Worm (Caenorhabditis elegans) whole organism, young adult: ENCODE data around the gene rpn-3.
A peak's percentile ranks its signal among the peaks of the same experiment; 100 is the strongest.

Experiments used
- B0336.3 ChIP-seq: fragments of 200-800 bp; sonication (Bioruptor generic); IDR thresholded peaks from 2 replicates; pipeline ENCODE4 v1.3.6; 2022; ENCODE audit warnings: missing genetic modification characterization, missing compliant biosample characterization
- C06A6.2 ChIP-seq: fragments of 200-800 bp; sonication (Bioruptor generic); conservative IDR thresholded peaks from 2 replicates; pipeline ENCODE4 v1.3.6; 2022; ENCODE audit warnings: missing genetic modification characterization, missing compliant biosample characterization
- F33H1.4 ChIP-seq: fragments of 200-800 bp; sonication (Bioruptor generic); IDR thresholded peaks from 2 replicates; pipeline ENCODE4 v1.3.6; 2022; ENCODE audit warnings: missing genetic modification reagents, missing genetic modification characterization, missing compliant biosample characterization
- F39B2.1 ChIP-seq: fragments of 200-800 bp; sonication (Bioruptor generic); IDR thresholded peaks from 2 replicates; pipeline ENCODE4 v1.3.6; 2022; ENCODE audit warnings: missing genetic modification reagents, missing genetic modification characterization, missing compliant biosample characterization
- K11D2.4 ChIP-seq: fragments of 200-800 bp; sonication (Bioruptor generic); IDR thresholded peaks from 2 replicates; pipeline ENCODE4 v1.3.6; 2022; ENCODE audit warnings: missing genetic modification reagents, missing genetic modification characterization, missing compliant biosample characterization
- K12H6.12 ChIP-seq: fragments of 200-800 bp; sonication (Bioruptor generic); optimal IDR thresholded peaks from 2 replicates; lab custom pipeline; 2018; ENCODE audit warnings: mild to moderate bottlenecking, missing genetic modification characterization, missing compliant biosample characterization
- T07F8.4 ChIP-seq: sonication (generic microtip); optimal IDR thresholded peaks from 2 replicates; lab custom pipeline; 2016; ENCODE audit warnings: mild to moderate bottlenecking, missing genetic modification characterization, moderate library complexity, missing compliant biosample characterization
- Y53G8AR.9 ChIP-seq: fragments of 200-800 bp; sonication (Bioruptor generic); conservative IDR thresholded peaks from 2 replicates; pipeline ENCODE4 v1.3.6; 2022; ENCODE audit warnings: missing genetic modification reagents, missing genetic modification characterization, missing compliant biosample characterization
- Y56A3A.18 ChIP-seq: fragments of 200-800 bp; sonication (Bioruptor generic); IDR thresholded peaks from 2 replicates; pipeline ENCODE4 v1.3.6; 2022; ENCODE audit warnings: missing genetic modification reagents, missing genetic modification characterization, missing compliant biosample characterization
- ama-1 ChIP-seq, 3 experiments: fragments of 150-350 bp in 1 of 3; sonication (generic microtip) in 2 of 3; optimal IDR thresholded peaks; 2 replicates each; lab custom pipeline; 2014 to 2018; ENCODE audit warnings: missing biosample characterization in 2 of 3, missing genetic modification characterization in 2 of 3, missing genetic modification reagents in 2 of 3
- atf-7 ChIP-seq: sonication (generic microtip); optimal IDR thresholded peaks from 2 replicates; lab custom pipeline; 2017; ENCODE audit warnings: mild to moderate bottlenecking, missing genetic modification characterization, missing compliant biosample characterization
- attf-6 ChIP-seq: fragments of 200-800 bp; sonication (Bioruptor generic); IDR thresholded peaks from 2 replicates; pipeline ENCODE4 v1.3.6; 2022; ENCODE audit warnings: missing genetic modification reagents, missing genetic modification characterization, missing compliant biosample characterization
- ccch-3 ChIP-seq: fragments of 200-800 bp; sonication (Bioruptor generic); optimal IDR thresholded peaks from 2 replicates; lab custom pipeline; 2018; ENCODE audit warnings: mild to moderate bottlenecking, missing genetic modification characterization, missing compliant biosample characterization
- cebp-2 ChIP-seq: fragments of 200-800 bp; sonication (Bioruptor generic); IDR thresholded peaks from 2 replicates; pipeline ENCODE4 v1.3.6; 2022; ENCODE audit warnings: missing genetic modification characterization, missing compliant biosample characterization
- ceh-100 ChIP-seq: fragments of 200-800 bp; sonication (Bioruptor generic); IDR thresholded peaks from 2 replicates; pipeline ENCODE4 v1.3.6; 2022; ENCODE audit warnings: missing genetic modification reagents, missing genetic modification characterization, missing compliant biosample characterization
- chd-7 ChIP-seq: sonication (generic microtip); optimal IDR thresholded peaks from 2 replicates; lab custom pipeline; 2016; ENCODE audit warnings: mild to moderate bottlenecking, missing genetic modification characterization, moderate library complexity, missing compliant biosample characterization
- die-1 ChIP-seq: sonication (generic microtip); optimal IDR thresholded peaks from 2 replicates; lab custom pipeline; 2016; ENCODE audit warnings: missing genotype, mild to moderate bottlenecking, missing genetic modification characterization, missing compliant biosample characterization
- dpl-1 ChIP-seq: fragments of 150-350 bp; optimal IDR thresholded peaks from 2 replicates; lab custom pipeline; 2014; ENCODE audit warnings: missing biosample characterization, missing genetic modification reagents, missing genetic modification characterization
- egl-18 ChIP-seq: fragments of 200-800 bp; sonication (Bioruptor generic); IDR thresholded peaks from 2 replicates; pipeline ENCODE4 v1.3.6; 2022; ENCODE audit warnings: missing genetic modification reagents, missing genetic modification characterization, missing compliant biosample characterization
- egl-44 ChIP-seq: fragments of 200-800 bp; sonication (Bioruptor generic); IDR thresholded peaks from 2 replicates; pipeline ENCODE4 v1.3.6; 2022; ENCODE audit warnings: missing genetic modification reagents, missing genetic modification characterization, missing compliant biosample characterization
- gei-17 ChIP-seq: fragments of 200-800 bp; sonication (Bioruptor generic); optimal IDR thresholded peaks from 2 replicates; lab custom pipeline; 2018; ENCODE audit warnings: mild to moderate bottlenecking, missing genetic modification characterization, missing compliant biosample characterization
- him-1 ChIP-seq: sonication (generic microtip); optimal IDR thresholded peaks from 2 replicates; lab custom pipeline; 2016; ENCODE audit warnings: missing genotype, missing genetic modification reagents, missing genetic modification characterization, missing compliant biosample characterization
- hlh-26 ChIP-seq: fragments of 200-800 bp; sonication (Bioruptor generic); conservative IDR thresholded peaks from 2 replicates; pipeline ENCODE4 v1.3.6; 2022; ENCODE audit warnings: missing genetic modification reagents, missing genetic modification characterization, missing compliant biosample characterization
- hmg-1.2 ChIP-seq: fragments of 200-800 bp; sonication (Bioruptor generic); IDR thresholded peaks from 2 replicates; pipeline ENCODE4 v1.3.6; 2022; ENCODE audit warnings: missing genetic modification reagents, missing genetic modification characterization, missing compliant biosample characterization
- lin-54 ChIP-seq: fragments of 200-800 bp; sonication (Bioruptor generic); optimal IDR thresholded peaks from 2 replicates; lab custom pipeline; 2018; ENCODE audit warnings: mild to moderate bottlenecking, missing genetic modification characterization, missing compliant biosample characterization
- lsl-1 ChIP-seq: fragments of 200-800 bp; sonication (Bioruptor generic); optimal IDR thresholded peaks from 2 replicates; lab custom pipeline; 2018; ENCODE audit warnings: mild to moderate bottlenecking, missing genetic modification characterization, moderate library complexity, missing compliant biosample characterization
- lsy-27 ChIP-seq: sonication (generic microtip); optimal IDR thresholded peaks from 2 replicates; lab custom pipeline; 2017; ENCODE audit warnings: missing genetic modification characterization, mild to moderate bottlenecking, missing compliant biosample characterization, antibody characterized with exemption, missing genotype, borderline replicate concordance; ENCODE audit not compliant: insufficient read depth
- madf-6 ChIP-seq: fragments of 200-800 bp; sonication (Bioruptor generic); IDR thresholded peaks from 2 replicates; pipeline ENCODE4 v1.3.6; 2022; ENCODE audit warnings: missing genetic modification reagents, missing genetic modification characterization, missing compliant biosample characterization
- mel-28 ChIP-seq: sonication (generic microtip); optimal IDR thresholded peaks from 2 replicates; lab custom pipeline; 2016; ENCODE audit warnings: borderline replicate concordance, mild to moderate bottlenecking, missing genetic modification characterization, missing compliant biosample characterization
- nfya-2 ChIP-seq: fragments of 200-800 bp; sonication (Bioruptor generic); IDR thresholded peaks from 2 replicates; pipeline ENCODE4 v1.3.6; 2022; ENCODE audit warnings: missing genetic modification reagents, missing genetic modification characterization, missing compliant biosample characterization
- nfyb-1 ChIP-seq: fragments of 200-800 bp; sonication (Bioruptor generic); IDR thresholded peaks from 2 replicates; pipeline ENCODE4 v1.3.6; 2022; ENCODE audit warnings: missing genetic modification reagents, missing genetic modification characterization, missing compliant biosample characterization
- nhr-120 ChIP-seq: fragments of 200-800 bp; sonication (Bioruptor generic); IDR thresholded peaks from 2 replicates; pipeline ENCODE4 v1.3.6; 2022; ENCODE audit warnings: missing genetic modification characterization, missing compliant biosample characterization
- nhr-27 ChIP-seq: fragments of 200-800 bp; sonication (Bioruptor generic); optimal IDR thresholded peaks from 2 replicates; lab custom pipeline; 2018; ENCODE audit warnings: mild to moderate bottlenecking, missing genetic modification characterization, moderate library complexity, missing compliant biosample characterization
- pbrm-1 ChIP-seq: fragments of 200-800 bp; sonication (Bioruptor generic); IDR thresholded peaks from 2 replicates; pipeline ENCODE4 v1.3.6; 2022; ENCODE audit warnings: missing genetic modification reagents, missing genetic modification characterization, missing compliant biosample characterization
- pha-4 ChIP-seq: fragments of 150-350 bp; sonication (generic microtip); optimal IDR thresholded peaks from 2 replicates; lab custom pipeline; 2014; ENCODE audit warnings: missing biosample characterization, missing genetic modification reagents, missing genetic modification characterization
- rpc-1 ChIP-seq, 2 experiments: fragments of 150-350 bp in 1 of 2; sonication (generic microtip) in 1 of 2; optimal IDR thresholded peaks; 2 replicates each; lab custom pipeline; 2014 to 2018; ENCODE audit warnings: missing biosample characterization in 1 of 2, missing genetic modification characterization in 1 of 2, missing genetic modification reagents in 1 of 2, missing genotype in 1 of 2
- sea-2 ChIP-seq: fragments of 200-800 bp; sonication (Bioruptor generic); IDR thresholded peaks from 2 replicates; pipeline ENCODE4 v1.3.6; 2022; ENCODE audit warnings: missing genetic modification characterization, missing compliant biosample characterization
- snpc-1.1 ChIP-seq: sonication (generic microtip); optimal IDR thresholded peaks from 2 replicates; lab custom pipeline; 2017; ENCODE audit warnings: missing genetic modification characterization, mild to moderate bottlenecking, missing compliant biosample characterization, antibody characterized with exemption, moderate library complexity, missing genotype, missing genetic modification reagents; ENCODE audit not compliant: insufficient read depth
- snpc-3.4 ChIP-seq: sonication (generic microtip); optimal IDR thresholded peaks from 2 replicates; lab custom pipeline; 2017; ENCODE audit warnings: missing genetic modification characterization, mild to moderate bottlenecking, missing compliant biosample characterization, antibody characterized with exemption, moderate library complexity, missing genotype, missing genetic modification reagents
- snpc-4 ChIP-seq, 5 experiments: fragments of 150-350 bp in 1 of 5; sonication (generic microtip) in 4 of 5; optimal IDR thresholded peaks; 2 replicates each; lab custom pipeline; 2014 to 2018; ENCODE audit warnings: missing genetic modification characterization in 5 of 5, missing biosample characterization in 3 of 5, antibody characterized with exemption in 2 of 5, mild to moderate bottlenecking in 2 of 5, missing compliant biosample characterization in 2 of 5, missing genotype in 2 of 5, moderate library complexity in 2 of 5, missing genetic modification reagents in 1 of 5
- sptf-2 ChIP-seq: fragments of 200-800 bp; sonication (Bioruptor generic); optimal IDR thresholded peaks from 2 replicates; lab custom pipeline; 2018; ENCODE audit warnings: mild to moderate bottlenecking, missing genetic modification characterization, missing compliant biosample characterization
- tbp1 ChIP-seq: fragments of 200-800 bp; sonication (Bioruptor generic); optimal IDR thresholded peaks from 2 replicates; lab custom pipeline; 2018; ENCODE audit warnings: mild to moderate bottlenecking, missing genetic modification characterization, missing compliant biosample characterization
- tlf-1 ChIP-seq: fragments of 200-800 bp; sonication (Bioruptor generic); optimal IDR thresholded peaks from 2 replicates; lab custom pipeline; 2018; ENCODE audit warnings: mild to moderate bottlenecking, missing genetic modification characterization, missing compliant biosample characterization
- xnd-1 ChIP-seq: sonication (generic microtip); optimal IDR thresholded peaks from 2 replicates; lab custom pipeline; 2016; ENCODE audit warnings: missing genotype, missing genetic modification reagents, missing genetic modification characterization, missing compliant biosample characterization
- zim-3 ChIP-seq: sonication (generic microtip); optimal IDR thresholded peaks from 2 replicates; lab custom pipeline; 2017; ENCODE audit warnings: mild to moderate bottlenecking, missing genetic modification characterization, moderate library complexity, missing compliant biosample characterization
- ztf-25 ChIP-seq: fragments of 200-800 bp; sonication (Bioruptor generic); IDR thresholded peaks from 2 replicates; pipeline ENCODE4 v1.3.6; 2022; ENCODE audit warnings: missing genetic modification reagents, missing genetic modification characterization, missing compliant biosample characterization
- ztf-3 ChIP-seq: fragments of 200-800 bp; sonication (Bioruptor generic); optimal IDR thresholded peaks from 2 replicates; lab custom pipeline; 2018; ENCODE audit warnings: mild to moderate bottlenecking, missing genetic modification characterization, missing compliant biosample characterization

The rpn-3 gene

ce11 chrIII:8446061-8446460, 1.1 kb upstream of the rpn-3 start:
- TF ChIP-seq ceh-100 (GFP tag; lab: Robert Waterston, UW) (0 out of 2 replicates have a peak, but pooled peaks have one; percentile 19), dpl-1 (no peak), zim-3 (tag; lab: Kevin White, UChicago) (peak; percentile 24), mel-28 (no peak), T07F8.4 (no peak), xnd-1 (no peak), B0336.3 (GFP tag; lab: Robert Waterston, UW) (0 out of 2 replicates have a peak, but pooled peaks have one; percentile 2), pbrm-1 (GFP tag; lab: Robert Waterston, UW) (no peak), attf-6 (GFP tag; lab: Robert Waterston, UW) (no peak), snpc-4 (GFP tag; optimal IDR thresholded peaks at IDR 0.05; lab: Kevin White, UChicago) (no peak), snpc-4 (tag; optimal IDR thresholded peaks at IDR 0.05; lab: Kevin White, UChicago) (no peak), hlh-26 (GFP tag; lab: Robert Waterston, UW) (no peak), F39B2.1 (GFP tag; lab: Robert Waterston, UW) (peak; percentile 61; the same call in 1 of the 2 replicates), madf-6 (0 out of 2 replicates have a peak, but pooled peaks have one; percentile 51), nhr-120 (GFP tag; lab: Robert Waterston, UW) (no peak), ztf-3 (GFP tag; lab: Kevin White, UChicago) (no peak), egl-44 (GFP tag; lab: Robert Waterston, UW) (0 out of 2 replicates have a peak, but pooled peaks have one; percentile 18), sptf-2 (GFP tag; lab: Kevin White, UChicago) (no peak), him-1 (tag; lab: Kevin White, UChicago) (no peak), hmg-1.2 (GFP tag; lab: Robert Waterston, UW) (no peak), ztf-25 (GFP tag; lab: Robert Waterston, UW) (no peak), atf-7 (tag; lab: Kevin White, UChicago) (no peak), nfya-2 (GFP tag; lab: Robert Waterston, UW) (no peak), lsl-1 (GFP tag; lab: Kevin White, UChicago) (no peak), tbp1 (GFP tag; lab: Kevin White, UChicago) (no peak), die-1 (tag; lab: Kevin White, UChicago) (no peak), Y56A3A.18 (GFP tag; lab: Robert Waterston, UW) (no peak), C06A6.2 (GFP tag; lab: Robert Waterston, UW) (no peak), nhr-27 (no peak), lsy-27 (tag; lab: Kevin White, UChicago) (no peak), Y53G8AR.9 (GFP tag; lab: Robert Waterston, UW) (peak; percentile 70), F33H1.4 (GFP tag; lab: Robert Waterston, UW) (no peak), nfyb-1 (0 out of 2 replicates have a peak, but pooled peaks have one; percentile 22), pha-4 (no peak), egl-18 (GFP tag; lab: Robert Waterston, UW) (no peak), ama-1 (optimal IDR thresholded peaks at IDR 0.05; lab: Kevin White, UChicago) (no peak), ama-1 (GFP tag; optimal IDR thresholded peaks at IDR 0.05; lab: Kevin White, UChicago) (no peak), snpc-3.4 (tag; lab: Kevin White, UChicago) (no peak), rpc-1 (optimal IDR thresholded peaks at IDR 0.05; lab: Kevin White, UChicago) (no peak), rpc-1 (tag; optimal IDR thresholded peaks at IDR 0.05; lab: Kevin White, UChicago) (no peak), chd-7 (tag; lab: Kevin White, UChicago) (no peak), cebp-2 (GFP tag; lab: Robert Waterston, UW) (peak; percentile 76; the same call in 1 of the 2 replicates), gei-17 (GFP tag; lab: Kevin White, UChicago) (no peak), K11D2.4 (GFP tag; lab: Robert Waterston, UW) (no peak), snpc-1.1 (tag; lab: Kevin White, UChicago) (no peak), lin-54 (GFP tag; lab: Kevin White, UChicago) (peak; percentile 61), K12H6.12 (tag; lab: Kevin White, UChicago) (no peak), ccch-3 (no peak), tlf-1 (GFP tag; lab: Kevin White, UChicago) (no peak), sea-2 (GFP tag; lab: Robert Waterston, UW) (no peak)
